Fruit fly (Drosophila melanogaster) whole organism, pupa: ENCODE results near the gene Sgsh.

Experiments used
- fd96Ca ChIP-seq: fragments of 200-800 bp; sonication (Bioruptor generic); IDR thresholded peaks from 3 replicates; pipeline ENCODE4 v1.3.6; 2022; ENCODE audit warnings: missing biosample characterization, missing genetic modification characterization
- rn ChIP-seq: fragments of 200-800 bp; sonication (Bioruptor generic); IDR thresholded peaks from 2 replicates; pipeline ENCODE4 v1.3.6; 2022; ENCODE audit warnings: missing biosample characterization, missing genetic modification characterization

- no peak for TF ChIP-seq fd96Ca
- TF ChIP-seq rn (GFP tag; lab: Robert Waterston, UW), result no peak
These were observed 3.0 kb upstream of the Sgsh start for dm6 chr3R:18915644-18916194.
